Worm (Caenorhabditis elegans) whole organism, midembryonic: ENCODE data around the gene zig-12.

Experiments used
- T22C8.4 ChIP-seq: fragments of 200-800 bp; sonication (Bioruptor generic); IDR thresholded peaks from 2 replicates; pipeline ENCODE4 v1.3.6; 2022; ENCODE audit warnings: missing genetic modification characterization, missing compliant biosample characterization
- cog-1 ChIP-seq: sonication (generic microtip); optimal IDR thresholded peaks from 2 replicates; lab custom pipeline; 2016; ENCODE audit warnings: missing genetic modification characterization, missing compliant biosample characterization
- flt-1 ChIP-seq: fragments of 200-800 bp; sonication (Bioruptor generic); IDR thresholded peaks from 2 replicates; pipeline ENCODE4 v1.3.6; 2022; ENCODE audit warnings: missing genetic modification characterization, missing compliant biosample characterization
- med-1 ChIP-seq: sonication (generic microtip); optimal IDR thresholded peaks from 2 replicates; lab custom pipeline; 2017; ENCODE audit warnings: missing genetic modification characterization, mild to moderate bottlenecking, missing compliant biosample characterization, antibody characterized with exemption, missing genetic modification reagents; ENCODE audit not compliant: insufficient read depth
- tab-1 ChIP-seq: fragments of 200-800 bp; sonication (Bioruptor generic); IDR thresholded peaks from 2 replicates; pipeline ENCODE4 v1.3.6; 2022; ENCODE audit warnings: missing genetic modification characterization, missing compliant biosample characterization
- ztf-23 ChIP-seq: fragments of 200-800 bp; sonication (Bioruptor generic); IDR thresholded peaks from 2 replicates; pipeline ENCODE4 v1.3.6; 2022; ENCODE audit warnings: missing genetic modification reagents, missing genetic modification characterization, missing compliant biosample characterization
- ztf-29 ChIP-seq: fragments of 200-800 bp; sonication (Bioruptor generic); IDR thresholded peaks from 2 replicates; pipeline ENCODE4 v1.3.6; 2022; ENCODE audit warnings: missing genetic modification reagents, missing genetic modification characterization, missing compliant biosample characterization

DNA sequence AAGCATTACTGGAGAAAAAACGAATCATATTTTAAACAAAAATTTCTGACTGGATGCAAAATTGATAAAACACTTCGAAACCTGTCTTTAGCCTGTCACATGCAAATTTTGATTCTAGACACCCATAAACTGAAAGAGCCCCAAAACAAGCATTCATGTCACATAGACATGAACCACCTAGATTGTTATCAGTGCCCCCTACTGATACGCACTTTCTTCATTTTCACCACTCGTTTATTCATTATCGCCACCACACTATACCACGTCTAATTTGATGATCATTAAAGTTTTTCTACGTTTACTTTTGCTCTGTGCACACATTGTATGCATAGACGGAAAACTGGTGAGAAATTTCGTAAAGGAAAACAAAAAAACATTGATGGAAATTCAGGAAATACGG lies 48.2 kb downstream of the zig-12 start, which contains the start of gene cnnm-2:
- TF ChIP-seq ztf-23 (GFP tag; lab: Robert Waterston, UW) (no peak), med-1 (GFP tag; lab: Kevin White, UChicago) (no peak), flt-1 (GFP tag; lab: Robert Waterston, UW) (no peak), tab-1 (GFP tag; lab: Robert Waterston, UW) (no peak), T22C8.4 (GFP tag; lab: Robert Waterston, UW) (no peak), ztf-29 (GFP tag; lab: Robert Waterston, UW) (no peak), cog-1 (tag; lab: Kevin White, UChicago) (no peak)
